Fruit fly (Drosophila melanogaster): Measurements from ENCODE around the gene CG7692.

CG7692 gene

dm6 chr3L:17404646-17405045 lies 53.0 kb downstream of the CG7692 start:
- TF ChIP-seq Sin3A (optimal IDR thresholded peaks at IDR 0.05) (no peak), h (optimal IDR thresholded peaks at IDR 0.05) (no peak), psq (optimal IDR thresholded peaks at IDR 0.05) (no peak)

DNA sequence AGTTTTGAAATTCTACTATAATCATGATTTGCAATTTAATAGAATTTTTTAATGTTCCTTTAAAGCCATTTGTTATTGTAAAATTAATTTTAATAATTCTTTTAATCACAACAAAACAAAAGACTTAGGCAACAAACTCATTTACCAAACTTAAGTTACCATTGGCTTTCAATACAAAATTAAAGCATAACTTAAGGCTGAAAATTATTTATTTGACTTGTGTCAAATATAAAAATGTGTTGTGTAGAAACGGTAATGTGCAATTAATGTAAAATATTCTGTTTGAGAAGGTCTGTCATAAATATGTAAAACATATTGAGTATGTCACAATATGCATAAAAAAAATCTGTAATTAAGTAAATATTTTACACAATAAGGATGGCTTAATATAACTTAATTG lies 55.5 kb downstream of the CG7692 start:
- no peak for TF ChIP-seq h (optimal IDR thresholded peaks at IDR 0.05)

Measured in Kc167 (cell line).